Fruit fly (Drosophila melanogaster) whole organism, embryonic: ENCODE measurements around the gene CG43645.

Source experiments
- BtbVII ChIP-seq: fragments of 200-800 bp; sonication (Bioruptor generic); optimal IDR thresholded peaks from 3 replicates; lab custom pipeline; 2017; ENCODE audit warnings: missing biosample characterization, mild to moderate bottlenecking, missing genetic modification characterization
- CG11560 ChIP-seq: fragments of 200-800 bp; sonication (Bioruptor generic); IDR thresholded peaks from 3 replicates; pipeline ENCODE4 v1.3.6; 2022; ENCODE audit warnings: missing biosample characterization, missing genetic modification characterization
- CG12236 ChIP-seq: fragments of 200-800 bp; sonication (Bioruptor generic); optimal IDR thresholded peaks from 2 replicates; lab custom pipeline; 2016; ENCODE audit warnings: missing biosample characterization, missing genetic modification characterization
- CG12659 ChIP-seq: fragments of 200-800 bp; sonication (Bioruptor generic); optimal IDR thresholded peaks from 3 replicates; lab custom pipeline; 2017; ENCODE audit warnings: mild to moderate bottlenecking, missing biosample characterization, missing genetic modification reagents, missing genetic modification characterization
- CG13287 ChIP-seq: fragments of 200-800 bp; sonication (Bioruptor generic); IDR thresholded peaks from 2 replicates; pipeline ENCODE4 v1.3.6; 2022; ENCODE audit warnings: missing biosample characterization, missing genetic modification characterization; ENCODE audit not compliant: partially characterized antibody
- CG14667 ChIP-seq: fragments of 200-800 bp; sonication (Bioruptor generic); IDR thresholded peaks from 2 replicates; pipeline ENCODE4 v1.3.6; 2022; ENCODE audit warnings: missing biosample characterization, missing genetic modification characterization
- CG14710 ChIP-seq: fragments of 200-800 bp; sonication (Bioruptor generic); optimal IDR thresholded peaks from 3 replicates; lab custom pipeline; 2019; ENCODE audit warnings: missing biosample characterization, mild to moderate bottlenecking, missing genetic modification characterization, moderate library complexity
- CG15269 ChIP-seq: fragments of 200-800 bp; sonication (Bioruptor generic); optimal IDR thresholded peaks from 2 replicates; lab custom pipeline; 2018; ENCODE audit warnings: missing biosample characterization, mild to moderate bottlenecking, missing genetic modification characterization, moderate library complexity
- CG16779 ChIP-seq: fragments of 200-800 bp; sonication (Bioruptor generic); IDR thresholded peaks from 2 replicates; pipeline ENCODE4 v1.3.6; 2022; ENCODE audit warnings: missing biosample characterization, missing genetic modification characterization
- CG17328 ChIP-seq: fragments of 200-800 bp; sonication (Bioruptor generic); IDR thresholded peaks from 2 replicates; pipeline ENCODE4 v1.3.6; 2022; ENCODE audit warnings: missing biosample characterization, missing genetic modification characterization
- CG18476 ChIP-seq: fragments of 200-800 bp; sonication (Bioruptor generic); optimal IDR thresholded peaks from 2 replicates; lab custom pipeline; 2016; ENCODE audit warnings: missing biosample characterization, mild to moderate bottlenecking, missing genetic modification characterization
- CG18599 ChIP-seq: fragments of 200-800 bp; sonication (Bioruptor generic); optimal IDR thresholded peaks from 3 replicates; lab custom pipeline; 2017; ENCODE audit warnings: missing biosample characterization, missing genetic modification characterization, mild to moderate bottlenecking, moderate library complexity, missing genetic modification reagents
- CG2875 ChIP-seq: fragments of 200-800 bp; sonication (Bioruptor generic); optimal IDR thresholded peaks from 2 replicates; lab custom pipeline; 2017; ENCODE audit warnings: missing biosample characterization, mild to moderate bottlenecking, missing genetic modification characterization, missing genetic modification reagents
- CG30403 ChIP-seq: fragments of 200-800 bp; sonication (Bioruptor generic); optimal IDR thresholded peaks from 3 replicates; lab custom pipeline; 2016; ENCODE audit warnings: missing biosample characterization, missing genetic modification characterization
- CG31224 ChIP-seq: fragments of 200-800 bp; sonication (Bioruptor generic); IDR thresholded peaks from 2 replicates; pipeline ENCODE4 v1.3.6; 2022; ENCODE audit warnings: missing biosample characterization, missing genetic modification characterization
- CG32772 ChIP-seq: fragments of 200-800 bp; sonication (Bioruptor generic); IDR thresholded peaks from 2 replicates; pipeline ENCODE4 v1.3.6; 2022; ENCODE audit warnings: missing biosample characterization, missing genetic modification characterization
- CG33213 ChIP-seq: fragments of 200-800 bp; sonication (Bioruptor generic); optimal IDR thresholded peaks from 3 replicates; lab custom pipeline; 2016; ENCODE audit warnings: missing biosample characterization, missing genetic modification characterization
- CG42726 ChIP-seq: fragments of 200-800 bp; sonication (Bioruptor generic); IDR thresholded peaks from 2 replicates; pipeline ENCODE4 v1.3.6; 2022; ENCODE audit warnings: missing biosample characterization, missing genetic modification characterization; ENCODE audit not compliant: partially characterized antibody
- CG5180 ChIP-seq: fragments of 200-800 bp; sonication (Bioruptor generic); optimal IDR thresholded peaks from 3 replicates; lab custom pipeline; 2017; ENCODE audit warnings: missing biosample characterization, missing genetic modification characterization, mild to moderate bottlenecking, moderate library complexity, missing genetic modification reagents
- CG5953 ChIP-seq: fragments of 200-800 bp; sonication (Bioruptor generic); IDR thresholded peaks from 2 replicates; pipeline ENCODE4 v1.3.6; 2022; ENCODE audit warnings: missing biosample characterization, missing genetic modification characterization
- CG6683 ChIP-seq: fragments of 200-800 bp; sonication (Bioruptor generic); optimal IDR thresholded peaks from 2 replicates; lab custom pipeline; 2017; ENCODE audit warnings: missing biosample characterization, mild to moderate bottlenecking, missing genetic modification characterization, missing genetic modification reagents
- CG6791 ChIP-seq: fragments of 200-800 bp; sonication (Bioruptor generic); IDR thresholded peaks from 3 replicates; pipeline ENCODE4 v1.3.6; 2022; ENCODE audit warnings: missing biosample characterization, missing genetic modification characterization; ENCODE audit not compliant: partially characterized antibody
- CG8765 ChIP-seq: fragments of 200-800 bp; sonication (Bioruptor generic); IDR thresholded peaks from 2 replicates; pipeline ENCODE4 v1.3.6; 2022; ENCODE audit warnings: missing biosample characterization, missing genetic modification characterization
- CG9727 ChIP-seq: fragments of 200-800 bp; sonication (Bioruptor generic); optimal IDR thresholded peaks from 3 replicates; lab custom pipeline; 2017; ENCODE audit warnings: missing biosample characterization, mild to moderate bottlenecking, missing genetic modification characterization
- CrebB ChIP-seq: fragments of 200-800 bp; sonication (Bioruptor generic); optimal IDR thresholded peaks from 3 replicates; lab custom pipeline; 2018; ENCODE audit warnings: missing biosample characterization, mild to moderate bottlenecking, missing genetic modification characterization
- D ChIP-seq, 2 experiments: fragments of 200-800 bp in 1 of 2; fragments of >200 bp in 1 of 2; sonication (Bioruptor generic) in 1 of 2; optimal IDR thresholded peaks; 2 replicates in 1 of 2; 3 replicates in 1 of 2; lab custom pipeline; 2017; ENCODE audit warnings: mild to moderate bottlenecking in 1 of 2, missing biosample characterization in 1 of 2, missing genetic modification characterization in 1 of 2, missing genetic modification reagents in 1 of 2
- Dbx ChIP-seq: fragments of 200-800 bp; sonication (Bioruptor generic); IDR thresholded peaks from 3 replicates; pipeline ENCODE4 v1.3.6; 2022; ENCODE audit warnings: missing biosample characterization, missing genetic modification characterization
- Dip3 ChIP-seq: fragments of 200-800 bp; sonication (Bioruptor generic); optimal IDR thresholded peaks from 3 replicates; lab custom pipeline; 2016; ENCODE audit warnings: missing biosample characterization, missing genetic modification characterization
- Fer2 ChIP-seq: fragments of 200-800 bp; sonication (Bioruptor generic); optimal IDR thresholded peaks from 2 replicates; lab custom pipeline; 2018; ENCODE audit warnings: missing biosample characterization, mild to moderate bottlenecking, missing genetic modification characterization, moderate library complexity
- Hey ChIP-seq: fragments of 200-800 bp; sonication (Bioruptor generic); optimal IDR thresholded peaks from 3 replicates; lab custom pipeline; 2018; ENCODE audit warnings: missing biosample characterization, mild to moderate bottlenecking, missing genetic modification characterization
- HmgZ ChIP-seq: fragments of 200-800 bp; sonication (Bioruptor generic); optimal IDR thresholded peaks from 2 replicates; lab custom pipeline; 2018; ENCODE audit warnings: missing biosample characterization, mild to moderate bottlenecking, missing genetic modification characterization
- Nf-YB ChIP-seq: fragments of 200-800 bp; sonication (Bioruptor generic); optimal IDR thresholded peaks from 3 replicates; lab custom pipeline; 2019; ENCODE audit warnings: missing biosample characterization, mild to moderate bottlenecking, missing genetic modification characterization, moderate library complexity
- Oaz ChIP-seq: fragments of 200-800 bp; sonication (Bioruptor generic); IDR thresholded peaks from 2 replicates; pipeline ENCODE4 v1.3.6; 2022; ENCODE audit warnings: missing biosample characterization, missing genetic modification characterization
- Ptx1 ChIP-seq: fragments of 200-800 bp; sonication (Bioruptor generic); IDR thresholded peaks from 2 replicates; pipeline ENCODE4 v1.3.6; 2022; ENCODE audit warnings: missing biosample characterization, missing genetic modification characterization
- Rx ChIP-seq: fragments of 200-800 bp; sonication (Bioruptor generic); IDR thresholded peaks from 2 replicates; pipeline ENCODE4 v1.3.6; 2022; ENCODE audit warnings: missing biosample characterization, missing genetic modification characterization
- Xrp1 ChIP-seq: fragments of 200-800 bp; sonication (Bioruptor generic); IDR thresholded peaks from 2 replicates; pipeline ENCODE4 v1.3.6; 2022; ENCODE audit warnings: missing biosample characterization, missing genetic modification characterization
- YL-1 ChIP-seq: fragments of 200-800 bp; sonication (Bioruptor generic); optimal IDR thresholded peaks from 3 replicates; lab custom pipeline; 2017; ENCODE audit warnings: missing biosample characterization, mild to moderate bottlenecking, missing genetic modification characterization
- al ChIP-seq: fragments of 200-800 bp; sonication (Bioruptor generic); IDR thresholded peaks from 2 replicates; pipeline ENCODE4 v1.3.6; 2022; ENCODE audit warnings: missing biosample characterization, missing genetic modification characterization
- bbx ChIP-seq: fragments of 200-800 bp; sonication (Bioruptor generic); IDR thresholded peaks from 2 replicates; pipeline ENCODE4 v1.3.6; 2022; ENCODE audit warnings: missing biosample characterization, missing genetic modification characterization; ENCODE audit not compliant: partially characterized antibody
- dan ChIP-seq: fragments of 200-800 bp; sonication (Bioruptor generic); IDR thresholded peaks from 2 replicates; pipeline ENCODE4 v1.3.6; 2022; ENCODE audit warnings: missing biosample characterization, missing genetic modification characterization
- esg ChIP-seq: fragments of 200-800 bp; sonication (Bioruptor generic); conservative IDR thresholded peaks from 2 replicates; pipeline ENCODE4 v1.3.6; 2022; ENCODE audit warnings: missing biosample characterization, missing genetic modification characterization
- fu2 ChIP-seq: fragments of 200-800 bp; sonication (Bioruptor generic); optimal IDR thresholded peaks from 2 replicates; lab custom pipeline; 2016; ENCODE audit warnings: missing biosample characterization, missing genetic modification characterization
- kni ChIP-seq: fragments of 200-800 bp; sonication (Bioruptor generic); optimal IDR thresholded peaks from 3 replicates; lab custom pipeline; 2017; ENCODE audit warnings: mild to moderate bottlenecking, missing biosample characterization, missing genetic modification reagents, missing genetic modification characterization
- lmd ChIP-seq: fragments of 200-800 bp; sonication (Bioruptor generic); IDR thresholded peaks from 2 replicates; pipeline ENCODE4 v1.3.6; 2022; ENCODE audit warnings: missing biosample characterization, missing genetic modification characterization
- onecut ChIP-seq: fragments of 200-800 bp; sonication (Bioruptor generic); IDR thresholded peaks from 2 replicates; pipeline ENCODE4 v1.3.6; 2022; ENCODE audit warnings: missing biosample characterization, missing genetic modification characterization
- pita ChIP-seq: fragments of 200-800 bp; sonication (Bioruptor generic); optimal IDR thresholded peaks from 2 replicates; lab custom pipeline; 2017; ENCODE audit warnings: missing biosample characterization, mild to moderate bottlenecking, missing genetic modification characterization
- pzg ChIP-seq: fragments of 200-800 bp; sonication (Bioruptor generic); optimal IDR thresholded peaks from 3 replicates; lab custom pipeline; 2018; ENCODE audit warnings: missing biosample characterization, mild to moderate bottlenecking, missing genetic modification characterization, moderate library complexity

The CG43645 gene

dm6 chr2L:17450505-17451415, 34.8 kb upstream of the CG43645 start (continued):
- TF ChIP-seq CG6683 (GFP tag; lab: Kevin White, UChicago) (peak; percentile 24), esg (GFP tag; lab: Robert Waterston, UW) (0 out of 2 replicates have a peak, but pooled peaks have one; percentile 5), kni (GFP tag; lab: Kevin White, UChicago) (no peak), Hey (tag; lab: Kevin White, UChicago) (no peak), CG18599 (GFP tag; lab: Kevin White, UChicago) (peak; percentile 72), CG12236 (no peak), CrebB (tag; lab: Kevin White, UChicago) (peak; percentile 19), Ptx1 (GFP tag; lab: Robert Waterston, UW) (peak; percentile 65; the same call in 1 of the 2 replicates), BtbVII (peak; percentile 50), CG14667 (GFP tag; lab: Robert Waterston, UW) (no peak), CG31224 (GFP tag; lab: Robert Waterston, UW) (no peak), CG5180 (GFP tag; lab: Kevin White, UChicago) (no peak), pita (GFP tag; lab: Kevin White, UChicago) (no peak), CG12659 (GFP tag; lab: Kevin White, UChicago) (peak; percentile 70), CG17328 (GFP tag; lab: Robert Waterston, UW) (no peak), Oaz (GFP tag; lab: Robert Waterston, UW) (peak; percentile 34), pzg (GFP tag; lab: Kevin White, UChicago) (no peak), al (GFP tag; lab: Robert Waterston, UW) (0 out of 2 replicates have a peak, but pooled peaks have one; percentile 30), CG13287 (GFP tag; lab: Robert Waterston, UW) (no peak), CG2875 (peak; percentile 53), Rx (GFP tag; lab: Robert Waterston, UW) (no peak), bbx (GFP tag; lab: Robert Waterston, UW) (no peak), D (optimal IDR thresholded peaks at IDR 0.05; lab: Kevin White, UChicago) (no peak), D (GFP tag; optimal IDR thresholded peaks at IDR 0.05; lab: Kevin White, UChicago) (peak; percentile 40), CG32772 (GFP tag; lab: Robert Waterston, UW) (no peak), CG16779 (0 out of 2 replicates have a peak, but pooled peaks have one; percentile 30), Fer2 (peak; percentile 18), Xrp1 (peak; percentile 48; the same call in 1 of the 2 replicates), Nf-YB (peak; percentile 20), CG6791 (GFP tag; lab: Robert Waterston, UW) (no peak), CG14710 (tag; lab: Kevin White, UChicago) (no peak), lmd (GFP tag; lab: Robert Waterston, UW) (no peak), CG11560 (tag; lab: Robert Waterston, UW) (no peak), CG30403 (peak; percentile 78), fu2 (GFP tag; lab: Kevin White, UChicago) (peak; percentile 35), onecut (GFP tag; lab: Robert Waterston, UW) (no peak), CG15269 (tag; lab: Kevin White, UChicago) (peak; percentile 75), CG18476 (peak; percentile 46), CG5953 (GFP tag; lab: Robert Waterston, UW) (0 out of 2 replicates have a peak, but pooled peaks have one; percentile 46), Dip3 (GFP tag; lab: Kevin White, UChicago) (peak; percentile 46), YL-1 (GFP tag; lab: Kevin White, UChicago) (no peak), dan (no peak), CG33213 (GFP tag; lab: Kevin White, UChicago) (no peak), HmgZ (peak; percentile 38), Dbx (GFP tag; lab: Robert Waterston, UW) (0 out of 3 replicates have a peak, but pooled peaks have one; percentile 52), CG8765 (GFP tag; lab: Robert Waterston, UW) (no peak), CG9727 (GFP tag; lab: Kevin White, UChicago) (peak; percentile 56), CG42726 (GFP tag; lab: Robert Waterston, UW) (no peak)
